Worm (Caenorhabditis elegans): ENCODE data around the gene F11D5.6.
A peak's percentile ranks its signal among the peaks of the same experiment; 100 is the strongest.

F11D5.6 gene

DNA sequence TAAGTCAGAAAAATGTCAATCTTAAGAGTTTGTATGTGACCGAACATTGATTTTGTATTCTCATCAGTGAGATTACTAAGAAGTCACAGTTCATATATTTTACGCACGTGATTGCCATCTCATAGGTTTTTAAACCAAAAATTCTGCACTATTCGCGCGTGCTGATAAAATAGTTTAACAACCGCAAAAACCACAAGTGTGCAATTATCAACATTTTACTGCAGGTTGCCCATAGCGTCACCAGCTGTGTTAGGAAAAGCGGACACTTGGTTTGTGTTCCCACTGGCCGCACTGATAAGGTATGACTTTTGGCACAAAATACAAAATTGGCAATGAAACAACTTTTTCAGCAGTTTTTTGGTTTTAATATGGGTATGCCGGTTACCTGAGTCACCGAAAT, 35.9 kb downstream of the F11D5.6 start (continued):
- TF ChIP-seq lin-35 (GFP tag; optimal IDR thresholded peaks at IDR 0.05) (no peak), let-607 (tag; optimal IDR thresholded peaks at IDR 0.05) (peak; percentile 36 to 39), ztf-22 (GFP tag; optimal IDR thresholded peaks at IDR 0.05) (peak; percentile 88), lsy-27 (tag; optimal IDR thresholded peaks at IDR 0.05; ENCODE audit: borderline replicate concordance, insufficient read depth) (no peak), F49E8.2 (tag; optimal IDR thresholded peaks at IDR 0.05; ENCODE audit: insufficient read depth) (no peak), sptf-2 (GFP tag; optimal IDR thresholded peaks at IDR 0.05) (no peak), ceh-79 (tag; optimal IDR thresholded peaks at IDR 0.05) (no peak), cebp-2 (GFP tag; IDR thresholded peaks at IDR 0.05) (no peak)

ce11 chrX:3289183-3289582, 36.9 kb downstream of the F11D5.6 start, which contains the start of gene K09C4.4:
Gene K09C4.4 (plus strand): TSS chrX:3289483.
- TF ChIP-seq B0336.3 (GFP tag; IDR thresholded peaks at IDR 0.05), result no peak
- no peak for TF ChIP-seq C06A6.2 (GFP tag; conservative IDR thresholded peaks at IDR 0.05)
- TF ChIP-seq rpc-1 (optimal IDR thresholded peaks at IDR 0.05), result no peak
- TF ChIP-seq rpc-1 (tag; optimal IDR thresholded peaks at IDR 0.05), result no peak
- no peak for TF ChIP-seq madf-8 (GFP tag; conservative IDR thresholded peaks at IDR 0.05)

DNA sequence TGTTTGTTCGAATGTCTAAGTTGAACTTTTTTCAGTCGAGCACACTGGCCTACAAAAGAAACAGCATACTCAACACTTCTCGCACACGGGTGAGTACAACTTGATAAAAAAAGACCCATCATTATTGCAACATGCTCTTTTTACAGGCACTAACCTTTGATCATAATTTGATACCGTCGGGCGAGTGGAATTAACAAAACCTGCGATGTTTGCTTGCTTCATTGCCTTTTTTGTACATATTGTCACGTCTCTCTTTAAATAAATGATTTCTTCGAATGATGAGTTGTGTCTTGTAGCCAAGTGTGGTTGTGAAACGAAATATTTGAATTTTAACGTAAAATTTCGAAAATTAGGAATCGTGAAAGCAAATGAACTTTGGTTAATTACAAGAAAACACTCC, 40.6 kb downstream of the F11D5.6 start:
- no peak for TF ChIP-seq zim-3 (tag; optimal IDR thresholded peaks at IDR 0.05)
- peak; percentile 72 for TF ChIP-seq nhr-80 (tag; optimal IDR thresholded peaks at IDR 0.05)

- no peak for TF ChIP-seq B0035.1 (tag; optimal IDR thresholded peaks at IDR 0.05)
- no peak for TF ChIP-seq C06A6.2 (GFP tag; conservative IDR thresholded peaks at IDR 0.05)
- no peak for TF ChIP-seq B0261.1 (tag; optimal IDR thresholded peaks at IDR 0.05)
- no peak for TF ChIP-seq B0019.2 (GFP tag; conservative IDR thresholded peaks at IDR 0.05)
- no peak for TF ChIP-seq egl-18 (GFP tag; IDR thresholded peaks at IDR 0.05)
- TF ChIP-seq dpff-1 (tag; optimal IDR thresholded peaks at IDR 0.05), result no peak
- no peak for TF ChIP-seq snpc-1.3 (tag; optimal IDR thresholded peaks at IDR 0.05; ENCODE audit: insufficient read depth)
- no peak for TF ChIP-seq lin-40 (tag; optimal IDR thresholded peaks at IDR 0.05)
- no peak for TF ChIP-seq tbx-9 (tag; optimal IDR thresholded peaks at IDR 0.05; ENCODE audit: borderline replicate concordance)
- TF ChIP-seq F33H1.4 (GFP tag; IDR thresholded peaks at IDR 0.05), result no peak
- no peak for TF ChIP-seq atf-7 (tag; optimal IDR thresholded peaks at IDR 0.05)
- TF ChIP-seq K11D2.4 (GFP tag; IDR thresholded peaks at IDR 0.05), result no peak
- no peak for TF ChIP-seq tbp1 (GFP tag; optimal IDR thresholded peaks at IDR 0.05)
- TF ChIP-seq hlh-12 (tag; optimal IDR thresholded peaks at IDR 0.05), result no peak
- TF ChIP-seq ztf-6 (GFP tag; IDR thresholded peaks at IDR 0.05), result no peak
- TF ChIP-seq let-607 (tag; optimal IDR thresholded peaks at IDR 0.05), result no peak
- TF ChIP-seq Y95B8A.8 (GFP tag; IDR thresholded peaks at IDR 0.05), result no peak
- no peak for TF ChIP-seq ceh-79 (tag; optimal IDR thresholded peaks at IDR 0.05)
- TF ChIP-seq Y56A3A.18 (GFP tag; IDR thresholded peaks at IDR 0.05), result no peak
- no peak for TF ChIP-seq T26A5.8 (tag; optimal IDR thresholded peaks at IDR 0.05)
Observed at ce11 chrX:3284967-3285366, 41.1 kb downstream of the F11D5.6 start.

- TF ChIP-seq cebp-2 (GFP tag; IDR thresholded peaks at IDR 0.05) (no peak), nhr-80 (tag; optimal IDR thresholded peaks at IDR 0.05) (peak; percentile 57)
Observed at ce11 chrX:3283189-3283588, 42.9 kb downstream of the F11D5.6 start.
